Fruit fly (Drosophila melanogaster) S2 (cell line): Measurements from ENCODE around the gene Sfp23F.
"Not testable (repeated sequence)": the region's sequence is repeated elsewhere in the genome, so short reads cannot be mapped to it uniquely, and the experiment has no call there.

Experiments
- CG8478 ChIP-seq: fragments of >200 bp; optimal IDR thresholded peaks from 2 replicates; lab custom pipeline; 2018
- CTCF ChIP-seq, 2 experiments: fragments of >200 bp; optimal IDR thresholded peaks; 2 replicates each; lab custom pipeline; 2018

Sfp23F gene

dm6 chr2L:3387643-3388042 lies at the start of gene Sfp23F:
Sfp23F (minus strand) TSS chr2L:3387743.
- no peak for TF ChIP-seq CTCF (optimal IDR thresholded peaks at IDR 0.05; lab: Kevin White, UChicago)
- no peak for TF ChIP-seq CG8478 (lab: Kevin White, UChicago)

DNA sequence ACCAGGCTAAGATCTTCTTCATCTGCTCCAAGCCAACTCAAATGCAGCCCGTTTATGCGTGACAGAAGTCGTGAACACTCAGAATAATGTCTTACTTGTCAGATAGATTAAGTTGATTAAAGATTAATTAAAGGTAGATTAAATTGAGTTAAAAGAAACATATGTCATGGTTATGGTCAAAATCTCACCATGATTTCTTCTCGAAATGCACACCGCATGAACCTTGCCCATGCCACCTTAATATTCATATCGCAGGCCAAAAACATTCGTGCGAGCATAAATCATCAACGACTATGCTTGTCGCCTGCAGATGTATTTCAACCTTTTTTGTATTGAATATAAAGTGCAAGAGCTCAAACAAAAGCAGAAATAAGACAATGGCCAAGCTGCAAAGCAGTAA lies 49.5 kb upstream of the Sfp23F start:
- TF ChIP-seq CTCF (optimal IDR thresholded peaks at IDR 0.05; lab: Kevin White, UChicago) = no peak
- no peak for TF ChIP-seq CG8478 (lab: Kevin White, UChicago)

DNA sequence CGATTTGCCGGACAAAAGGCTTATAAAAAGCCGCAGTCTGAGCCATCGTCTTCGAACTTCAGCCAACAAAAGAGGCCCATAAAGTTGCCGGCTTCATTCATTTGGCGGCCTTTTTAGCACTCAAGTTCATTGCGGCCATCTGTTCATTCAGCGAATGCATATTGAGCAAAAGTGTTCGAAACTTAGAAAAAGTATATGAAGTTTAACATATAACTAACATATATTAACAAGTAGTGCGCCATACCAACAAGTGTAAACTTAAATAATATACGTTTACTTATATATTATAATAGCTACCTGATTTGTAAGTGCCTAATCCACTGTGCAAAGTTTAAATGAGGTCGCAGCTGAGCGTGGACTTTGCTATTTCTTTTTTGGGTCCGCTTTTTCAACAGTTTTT lies 48.8 kb upstream of the Sfp23F start:
- TF ChIP-seq CTCF (optimal IDR thresholded peaks at IDR 0.05; lab: Kevin White, UChicago) = no peak
- no peak for TF ChIP-seq CG8478 (lab: Kevin White, UChicago)

DNA sequence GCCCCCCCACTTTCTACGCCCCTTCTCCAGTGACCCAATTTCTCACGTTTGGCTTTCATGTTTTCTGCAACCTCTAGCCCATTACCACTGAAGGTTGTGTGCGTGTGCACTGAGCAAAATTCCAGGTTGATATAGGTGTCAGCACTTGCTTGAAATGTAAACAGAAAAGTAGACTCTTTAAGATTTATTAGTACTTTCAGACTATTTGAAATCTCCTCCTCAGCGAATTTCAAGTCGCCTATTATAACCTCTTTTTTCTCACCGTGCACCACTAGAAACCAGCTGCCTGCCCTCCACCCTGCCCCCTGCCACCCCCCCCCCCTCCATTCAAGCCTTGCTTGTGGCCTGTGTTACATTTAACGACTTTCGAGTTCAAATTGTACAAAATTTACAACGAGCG lies 47.5 kb upstream of the Sfp23F start:
- TF ChIP-seq CG8478 (lab: Kevin White, UChicago) (no peak), CTCF (optimal IDR thresholded peaks at IDR 0.05; lab: Kevin White, UChicago) (no peak)

dm6 chr2L:3428419-3429097 lies 41.0 kb upstream of the Sfp23F start:
- no peak for TF ChIP-seq CG8478 (lab: Kevin White, UChicago)
- no peak for TF ChIP-seq CTCF (optimal IDR thresholded peaks at IDR 0.05; lab: Kevin White, UChicago)

dm6 chr2L:3426669-3427232 lies 39.2 kb upstream of the Sfp23F start, which contains the start of gene Pgant2:
Pgant2 (minus strand) TSS chr2L:3426719.
- TF ChIP-seq CTCF (optimal IDR thresholded peaks at IDR 0.05; lab: Kevin White, UChicago) (no peak), CG8478 (lab: Kevin White, UChicago) (no peak)

DNA sequence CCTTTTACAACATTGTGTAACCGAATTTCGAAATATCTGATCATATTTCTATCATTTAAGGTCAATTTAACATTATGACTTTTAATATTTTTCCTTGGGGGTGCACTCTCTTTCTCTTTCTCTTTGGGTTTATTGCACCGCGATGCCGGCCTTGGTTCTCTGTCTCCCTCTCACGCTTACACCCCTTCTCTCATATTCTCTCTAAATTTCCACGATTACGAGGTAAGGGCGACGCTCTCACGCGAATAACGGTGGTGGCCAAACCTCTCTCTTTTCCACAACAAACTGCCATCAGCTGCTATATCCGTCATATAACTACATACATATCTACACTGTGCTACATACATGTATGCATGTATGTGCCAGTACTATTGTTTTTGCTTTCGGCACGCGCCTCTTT lies 38.4 kb upstream of the Sfp23F start:
- TF ChIP-seq CTCF (optimal IDR thresholded peaks at IDR 0.05; lab: Kevin White, UChicago) (no peak), CG8478 (lab: Kevin White, UChicago) (no peak)

DNA sequence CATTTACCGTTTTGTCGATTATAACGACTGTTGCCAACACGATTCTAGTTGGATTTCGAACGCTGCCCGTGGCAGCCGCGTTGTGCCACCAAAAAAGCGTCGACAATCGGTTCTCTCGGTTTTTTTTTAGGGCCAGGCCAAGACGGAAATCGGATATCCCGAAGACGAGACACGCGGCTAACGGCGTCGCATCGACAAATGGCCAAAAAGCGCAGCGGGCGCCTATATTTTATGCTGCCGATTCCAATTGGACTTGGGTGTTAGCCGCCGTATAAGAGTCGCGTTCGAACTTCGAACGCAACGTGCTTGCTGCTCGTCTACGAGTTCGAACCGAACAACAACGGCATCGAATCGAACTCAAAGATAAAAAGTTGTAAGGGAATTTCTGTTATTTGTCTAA lies 35.2 kb upstream of the Sfp23F start:
- TF ChIP-seq CG8478 (lab: Kevin White, UChicago) = no peak
- no peak for TF ChIP-seq CTCF (optimal IDR thresholded peaks at IDR 0.05; lab: Kevin White, UChicago)

dm6 chr2L:3417613-3418012 lies 30.1 kb upstream of the Sfp23F start:
- TF ChIP-seq CG8478 (lab: Kevin White, UChicago) = no peak
- TF ChIP-seq CTCF (optimal IDR thresholded peaks at IDR 0.05; lab: Kevin White, UChicago) = no peak

DNA sequence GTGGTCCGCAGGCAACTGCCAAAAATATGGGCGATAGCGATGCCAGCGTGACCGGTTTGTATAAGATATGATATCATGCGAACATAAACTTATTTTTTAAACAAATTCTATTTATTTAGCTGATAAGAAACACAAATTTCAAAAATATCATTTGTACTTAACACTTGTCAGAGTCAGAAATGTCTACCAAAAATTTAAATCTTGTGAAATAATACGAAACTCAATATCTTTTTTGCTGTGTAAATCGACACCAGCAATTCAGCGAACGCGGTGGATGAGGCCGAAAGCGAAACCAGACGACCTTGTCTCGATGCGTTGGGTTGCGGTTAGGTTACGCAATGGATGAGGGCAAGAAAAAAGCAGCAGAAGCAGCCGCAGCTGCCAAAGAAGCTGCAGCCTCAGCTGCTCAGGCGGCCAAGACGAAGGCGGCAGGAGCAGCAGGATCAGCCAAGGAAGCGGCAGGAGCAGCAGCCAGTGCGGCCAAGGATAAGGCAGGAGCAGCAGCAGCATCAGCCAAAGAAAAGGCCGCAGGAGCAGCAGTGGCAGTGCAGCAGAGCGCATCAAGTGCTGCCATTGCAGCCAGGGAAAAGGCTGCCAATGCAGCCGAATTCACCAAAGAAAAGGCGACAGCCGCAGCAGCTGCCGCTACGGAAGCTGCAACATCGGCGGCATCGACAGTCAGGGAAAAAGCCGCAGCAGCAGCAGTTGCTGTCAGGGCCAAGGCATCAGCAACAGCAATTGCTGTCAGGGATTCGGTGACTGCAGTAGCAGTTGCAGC lies 29.2 kb upstream of the Sfp23F start, which contains the start of gene CG31952:
CG31952 (plus strand) TSS at position 167 of the 778 bp plus-strand sequence.
- TF ChIP-seq CG8478 (lab: Kevin White, UChicago) = no peak
- TF ChIP-seq CTCF (optimal IDR thresholded peaks at IDR 0.05; lab: Kevin White, UChicago) = no peak

dm6 chr2L:3410260-3410659 lies 22.7 kb upstream of the Sfp23F start, which contains the start of gene CG8840:
CG8840 (plus strand) TSS chr2L:3410560.
- TF ChIP-seq CTCF (optimal IDR thresholded peaks at IDR 0.05; lab: Kevin White, UChicago) = no peak

dm6 chr2L:3407722-3408121 lies 20.2 kb upstream of the Sfp23F start:
- no peak for TF ChIP-seq CTCF (optimal IDR thresholded peaks at IDR 0.05; lab: Kevin White, UChicago)
- TF ChIP-seq CG8478 (lab: Kevin White, UChicago) = no peak

DNA sequence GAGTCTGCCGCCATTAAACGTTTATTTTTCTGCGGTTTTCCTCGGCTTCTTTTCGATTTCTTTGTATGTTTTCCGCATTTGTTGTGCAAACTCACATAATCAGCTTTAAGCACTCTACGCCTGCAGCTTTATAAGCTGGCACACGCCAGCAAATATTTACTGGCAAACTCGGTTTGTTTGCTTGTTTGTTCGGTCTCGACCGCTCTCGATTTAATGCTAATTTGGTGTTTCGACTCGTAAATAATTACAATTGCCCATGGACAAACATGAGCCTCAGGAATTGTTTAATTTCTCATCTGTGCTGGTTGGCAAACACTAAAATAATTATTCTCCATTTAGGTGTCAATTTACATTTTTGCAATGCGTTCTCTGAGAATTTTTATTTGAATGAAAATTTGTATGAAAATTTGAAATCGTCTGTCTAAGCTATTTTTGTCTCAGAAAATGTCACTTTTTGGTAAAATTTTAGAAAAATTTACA lies 10.1 kb upstream of the Sfp23F start, which contains the start of gene CG34175:
CG34175 (plus strand) TSS at position 430 of the 480 bp plus-strand sequence.
- no peak for TF ChIP-seq CTCF (optimal IDR thresholded peaks at IDR 0.05; lab: Kevin White, UChicago)
- TF ChIP-seq CG8478 (lab: Kevin White, UChicago) = no peak

dm6 chr2L:3388396-3388795 lies 853 bp upstream of the Sfp23F start, which contains the start of gene CG42460:
CG42460 (minus strand) TSS chr2L:3388496.
- not testable (repeated sequence) for TF ChIP-seq CG8478 (lab: Kevin White, UChicago); CTCF (optimal IDR thresholded peaks at IDR 0.05; lab: Kevin White, UChicago)

- no peak for TF ChIP-seq CG8478 (lab: Kevin White, UChicago)
- no peak for TF ChIP-seq CTCF (optimal IDR thresholded peaks at IDR 0.05; lab: Kevin White, UChicago)
These were observed 10.9 kb downstream of the Sfp23F start, which contains the start of the genes CG9662 and Ptpa for dm6 chr2L:3376684-3377086. CG9662 (minus strand) TSS chr2L:3376737. Ptpa (plus strand) TSS chr2L:3377002.
